Fruit fly (Drosophila melanogaster): ENCODE results near the gene Pura.

DNA sequence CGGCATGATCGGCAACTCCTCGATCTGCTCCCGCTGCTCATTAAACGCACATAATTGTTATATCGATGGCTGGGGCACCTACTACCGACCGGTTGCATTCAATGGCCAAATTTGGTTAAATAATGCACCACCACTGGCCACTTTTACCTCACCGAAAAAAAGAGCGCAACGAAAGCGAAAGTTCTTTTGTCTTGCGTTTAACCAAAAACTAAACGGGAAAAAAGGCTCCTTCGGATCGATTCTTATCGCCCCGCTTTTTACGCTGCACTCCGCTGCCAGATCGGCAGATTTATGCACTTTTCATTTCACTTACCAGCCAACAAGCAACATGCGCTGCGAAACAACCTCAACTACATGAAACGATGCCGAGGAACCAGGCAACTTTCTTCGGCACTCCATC is 47.3 kb upstream of the Pura start:
- TF ChIP-seq Dfd (GFP tag; optimal IDR thresholded peaks at IDR 0.05), result no peak
- no peak for TF ChIP-seq lola (GFP tag; optimal IDR thresholded peaks at IDR 0.05)
- no peak for TF ChIP-seq woc (GFP tag; optimal IDR thresholded peaks at IDR 0.05)
- TF ChIP-seq CrebA (GFP tag; optimal IDR thresholded peaks at IDR 0.05; ENCODE audit: borderline replicate concordance), result no peak
- no peak for TF ChIP-seq psq (GFP tag; optimal IDR thresholded peaks at IDR 0.05)

All from whole organism, wandering third instar larva.